Worm (Caenorhabditis elegans) whole organism, L1 larva: ENCODE data around the gene mltn-9.

Experiments
- C04F5.9 ChIP-seq: sonication (generic microtip); optimal IDR thresholded peaks from 2 replicates; lab custom pipeline; 2016; ENCODE audit warnings: missing genetic modification characterization, missing compliant biosample characterization
- F16B12.6 ChIP-seq: fragments of 150-350 bp; optimal IDR thresholded peaks from 2 replicates; lab custom pipeline; 2014; ENCODE audit warnings: missing biosample characterization, missing genetic modification characterization
- alr-1 ChIP-seq: fragments of 200-800 bp; sonication (Bioruptor generic); optimal IDR thresholded peaks from 2 replicates; lab custom pipeline; 2018; ENCODE audit warnings: borderline replicate concordance, mild to moderate bottlenecking, missing genetic modification characterization, missing compliant biosample characterization
- aly-2 ChIP-seq: fragments of 150-350 bp; optimal IDR thresholded peaks from 2 replicates; lab custom pipeline; 2014; ENCODE audit warnings: missing biosample characterization, missing genetic modification characterization
- ceh-63 ChIP-seq: fragments of 200-800 bp; sonication (Bioruptor generic); optimal IDR thresholded peaks from 2 replicates; lab custom pipeline; 2018; ENCODE audit warnings: mild to moderate bottlenecking, missing genetic modification characterization, missing compliant biosample characterization
- ceh-82 ChIP-seq, 3 experiments: fragments of 150-350 bp in 1 of 3; sonication (generic microtip) in 2 of 3; optimal IDR thresholded peaks; 2 replicates each; lab custom pipeline; 2014 to 2017; ENCODE audit warnings: missing biosample characterization in 3 of 3, missing genetic modification characterization in 3 of 3
- ceh-90 ChIP-seq: sonication (generic microtip); optimal IDR thresholded peaks from 2 replicates; lab custom pipeline; 2016; ENCODE audit warnings: missing genetic modification characterization, missing compliant biosample characterization
- ces-1 ChIP-seq: fragments of 150-350 bp; optimal IDR thresholded peaks from 2 replicates; lab custom pipeline; 2014; ENCODE audit warnings: missing biosample characterization, missing genetic modification reagents, missing genetic modification characterization
- dpl-1 ChIP-seq, 3 experiments: fragments of 150-350 bp in 2 of 3; sonication (generic microtip) in 1 of 3; optimal IDR thresholded peaks; 2 replicates each; lab custom pipeline; 2014 to 2017; ENCODE audit warnings: missing biosample characterization in 3 of 3, missing genetic modification characterization in 3 of 3, missing genetic modification reagents in 3 of 3
- dsc-1 ChIP-seq: sonication (generic microtip); optimal IDR thresholded peaks from 2 replicates; lab custom pipeline; 2016; ENCODE audit warnings: mild to moderate bottlenecking, missing genetic modification characterization, missing compliant biosample characterization
- efl-1 ChIP-seq, 4 experiments: fragments of 150-350 bp; optimal IDR thresholded peaks in 3 of 4; peaks in 1 of 4; 1 replicate in 1 of 4; 2 replicates in 3 of 4; lab custom pipeline; 2014; ENCODE audit warnings: missing biosample characterization in 2 of 4, missing genetic modification characterization in 2 of 4, missing genetic modification reagents in 2 of 4
- efl-3 ChIP-seq: fragments of 200-800 bp; sonication (Bioruptor generic); optimal IDR thresholded peaks from 2 replicates; lab custom pipeline; 2018; ENCODE audit warnings: mild to moderate bottlenecking, missing genetic modification characterization, missing compliant biosample characterization
- egl-13 ChIP-seq: sonication (generic microtip); optimal IDR thresholded peaks from 2 replicates; lab custom pipeline; 2016; ENCODE audit warnings: missing genotype, missing genetic modification reagents, missing genetic modification characterization, missing compliant biosample characterization
- egl-27 ChIP-seq, 2 experiments: fragments of 150-350 bp in 1 of 2; sonication (generic microtip); optimal IDR thresholded peaks; 3 replicates each; lab custom pipeline; 2017 to 2018; ENCODE audit warnings: missing biosample characterization in 2 of 2, missing genetic modification characterization in 2 of 2, missing genetic modification reagents in 2 of 2
- elt-3 ChIP-seq, 6 experiments: fragments of 150-350 bp in 1 of 6; sonication (generic microtip); optimal IDR thresholded peaks; 2 replicates each; lab custom pipeline; 2017 to 2018; ENCODE audit warnings: missing biosample characterization in 6 of 6, missing genetic modification characterization in 6 of 6, inconsistent platforms in 1 of 6
- ets-5 ChIP-seq: fragments of 200-800 bp; sonication (Bioruptor generic); IDR thresholded peaks from 2 replicates; pipeline ENCODE4 v1.3.6; 2022; ENCODE audit warnings: missing genetic modification characterization, missing compliant biosample characterization
- fkh-10 ChIP-seq: sonication (generic microtip); optimal IDR thresholded peaks from 2 replicates; lab custom pipeline; 2017; ENCODE audit warnings: missing biosample characterization, missing genetic modification reagents, missing genetic modification characterization
- fkh-4 ChIP-seq: sonication (generic microtip); optimal IDR thresholded peaks from 2 replicates; lab custom pipeline; 2016; ENCODE audit warnings: missing compliant biosample characterization, missing genetic modification characterization, borderline replicate concordance
- fos-1 ChIP-seq: fragments of 150-350 bp; optimal IDR thresholded peaks from 2 replicates; lab custom pipeline; 2014; ENCODE audit warnings: missing biosample characterization, missing genetic modification characterization
- hlh-4 ChIP-seq: sonication (generic microtip); optimal IDR thresholded peaks from 2 replicates; lab custom pipeline; 2016; ENCODE audit warnings: mild to moderate bottlenecking, missing genetic modification characterization, missing compliant biosample characterization
- hpl-2 ChIP-seq: fragments of 150-350 bp; optimal IDR thresholded peaks from 2 replicates; lab custom pipeline; 2014; ENCODE audit warnings: missing biosample characterization, missing genetic modification reagents, missing genetic modification characterization
- irx-1 ChIP-seq: sonication (generic microtip); optimal IDR thresholded peaks from 2 replicates; lab custom pipeline; 2016; ENCODE audit warnings: missing genetic modification characterization, missing compliant biosample characterization
- isw-1 ChIP-seq: fragments of 200-800 bp; sonication (Bioruptor generic); IDR thresholded peaks from 2 replicates; pipeline ENCODE4 v1.3.6; 2022; ENCODE audit warnings: missing genetic modification characterization, missing compliant biosample characterization
- lin-13 ChIP-seq: fragments of 150-350 bp; optimal IDR thresholded peaks from 2 replicates; lab custom pipeline; 2014; ENCODE audit warnings: missing biosample characterization, missing genetic modification reagents, missing genetic modification characterization
- lin-14 ChIP-seq: fragments of 200-800 bp; sonication (Bioruptor generic); optimal IDR thresholded peaks from 2 replicates; lab custom pipeline; 2018; ENCODE audit warnings: mild to moderate bottlenecking, missing genetic modification characterization, moderate library complexity, missing compliant biosample characterization
- lin-35 ChIP-seq, 2 experiments: fragments of 150-350 bp; optimal IDR thresholded peaks; 2 replicates each; lab custom pipeline; 2014; ENCODE audit warnings: missing biosample characterization in 2 of 2, missing genetic modification characterization in 2 of 2, missing genetic modification reagents in 2 of 2
- lin-39 ChIP-seq: fragments of 150-350 bp; optimal IDR thresholded peaks from 2 replicates; lab custom pipeline; 2014; ENCODE audit warnings: missing biosample characterization, missing genetic modification reagents, missing genetic modification characterization
- lsy-2 ChIP-seq, 2 experiments: fragments of 150-350 bp; optimal IDR thresholded peaks; 2 replicates each; lab custom pipeline; 2014; ENCODE audit warnings: missing biosample characterization in 2 of 2, missing genetic modification characterization in 2 of 2
- mdl-1 ChIP-seq, 2 experiments: fragments of 150-350 bp; optimal IDR thresholded peaks; 2 replicates each; lab custom pipeline; 2014 to 2017; ENCODE audit warnings: missing biosample characterization in 2 of 2, missing genetic modification characterization in 2 of 2, inconsistent platforms in 1 of 2
- mef-2 ChIP-seq: fragments of 150-350 bp; optimal IDR thresholded peaks from 2 replicates; lab custom pipeline; 2014; ENCODE audit warnings: missing biosample characterization, missing genetic modification characterization
- mep-1 ChIP-seq: fragments of 150-350 bp; optimal IDR thresholded peaks from 2 replicates; lab custom pipeline; 2014; ENCODE audit warnings: missing biosample characterization, missing genetic modification characterization
- nhr-20 ChIP-seq: sonication (generic microtip); optimal IDR thresholded peaks from 2 replicates; lab custom pipeline; 2016; ENCODE audit warnings: mild to moderate bottlenecking, missing genetic modification characterization, missing compliant biosample characterization
- nhr-237 ChIP-seq: fragments of 150-350 bp; optimal IDR thresholded peaks from 2 replicates; lab custom pipeline; 2014; ENCODE audit warnings: missing biosample characterization, missing genetic modification characterization
- nhr-28 ChIP-seq: fragments of 150-350 bp; optimal IDR thresholded peaks from 2 replicates; lab custom pipeline; 2014; ENCODE audit warnings: missing biosample characterization, missing genetic modification characterization
- nhr-47 ChIP-seq: sonication (generic microtip); optimal IDR thresholded peaks from 2 replicates; lab custom pipeline; 2016; ENCODE audit warnings: mild to moderate bottlenecking, missing genetic modification characterization, moderate library complexity, missing compliant biosample characterization
- nhr-76 ChIP-seq: sonication (generic microtip); optimal IDR thresholded peaks from 2 replicates; lab custom pipeline; 2017; ENCODE audit warnings: missing biosample characterization, missing genetic modification characterization
- nhr-84 ChIP-seq: sonication (generic microtip); optimal IDR thresholded peaks from 2 replicates; lab custom pipeline; 2017; ENCODE audit warnings: missing biosample characterization, missing genetic modification characterization
- pax-3 ChIP-seq: fragments of 200-800 bp; sonication (Bioruptor generic); optimal IDR thresholded peaks from 2 replicates; lab custom pipeline; 2018; ENCODE audit warnings: mild to moderate bottlenecking, missing genetic modification characterization, moderate library complexity, missing compliant biosample characterization
- pqm-1 ChIP-seq: sonication (generic microtip); optimal IDR thresholded peaks from 3 replicates; lab custom pipeline; 2017; ENCODE audit warnings: missing biosample characterization, missing genetic modification characterization
- rnt-1 ChIP-seq: sonication (generic microtip); optimal IDR thresholded peaks from 2 replicates; lab custom pipeline; 2016; ENCODE audit warnings: mild to moderate bottlenecking, missing genetic modification characterization, moderate library complexity, missing compliant biosample characterization
- snpc-4 ChIP-seq: fragments of 150-350 bp; optimal IDR thresholded peaks from 2 replicates; lab custom pipeline; 2014; ENCODE audit warnings: missing biosample characterization, missing genetic modification characterization
- snu-23 ChIP-seq: sonication (generic microtip); optimal IDR thresholded peaks from 2 replicates; lab custom pipeline; 2016; ENCODE audit warnings: missing genetic modification characterization, missing compliant biosample characterization
- sox-4 ChIP-seq: sonication (generic microtip); optimal IDR thresholded peaks from 2 replicates; lab custom pipeline; 2016; ENCODE audit warnings: missing genetic modification characterization, missing compliant biosample characterization
- sptf-1 ChIP-seq: fragments of 150-350 bp; optimal IDR thresholded peaks from 2 replicates; lab custom pipeline; 2014; ENCODE audit warnings: missing biosample characterization, missing genetic modification characterization
- tbx-2 ChIP-seq: sonication (generic microtip); optimal IDR thresholded peaks from 2 replicates; lab custom pipeline; 2016; ENCODE audit warnings: missing genetic modification characterization, missing compliant biosample characterization
- unc-62 ChIP-seq: fragments of 150-350 bp; optimal IDR thresholded peaks from 2 replicates; lab custom pipeline; 2014; ENCODE audit warnings: missing biosample characterization, missing genetic modification reagents, missing genetic modification characterization
- unc-86 ChIP-seq: sonication (generic microtip); optimal IDR thresholded peaks from 2 replicates; lab custom pipeline; 2016; ENCODE audit warnings: missing genetic modification characterization, missing compliant biosample characterization
- unc-98 ChIP-seq: fragments of 200-800 bp; sonication (Bioruptor generic); IDR thresholded peaks from 2 replicates; pipeline ENCODE4 v1.3.6; 2022; ENCODE audit warnings: missing genetic modification characterization, missing compliant biosample characterization
- vab-15 ChIP-seq: sonication (generic microtip); optimal IDR thresholded peaks from 2 replicates; lab custom pipeline; 2017; ENCODE audit warnings: missing genotype, mild to moderate bottlenecking, missing genetic modification characterization, missing compliant biosample characterization
- zag-1 ChIP-seq: fragments of 150-350 bp; optimal IDR thresholded peaks from 2 replicates; lab custom pipeline; 2014; ENCODE audit warnings: missing biosample characterization, missing genetic modification characterization
- zip-4 ChIP-seq: fragments of 200-800 bp; sonication (Bioruptor generic); optimal IDR thresholded peaks from 2 replicates; lab custom pipeline; 2018; ENCODE audit warnings: mild to moderate bottlenecking, missing genetic modification characterization, moderate library complexity, missing compliant biosample characterization
- ztf-11 ChIP-seq, 2 experiments: sonication (generic microtip); optimal IDR thresholded peaks; 2 replicates each; lab custom pipeline; 2016 to 2017; ENCODE audit warnings: missing genetic modification characterization in 2 of 2, missing biosample characterization in 1 of 2, missing compliant biosample characterization in 1 of 2
- ztf-4 ChIP-seq: fragments of 150-350 bp; optimal IDR thresholded peaks from 2 replicates; lab custom pipeline; 2014; ENCODE audit warnings: missing biosample characterization, missing genetic modification characterization

Gene mltn-9

ce11 chrII:14645290-14645689, 29.5 kb downstream of the mltn-9 start:
- TF ChIP-seq zag-1 (tag; lab: Kevin White, UChicago) (no peak), sox-4 (tag; lab: Kevin White, UChicago) (no peak), unc-86 (tag; lab: Kevin White, UChicago) (no peak), nhr-20 (peak; percentile 45), elt-3 (tag; optimal IDR thresholded peaks at IDR 0.05; lab: Kevin White, UChicago) (peak in 1 of 6 experiments; percentile 7), lin-14 (GFP tag; lab: Kevin White, UChicago) (peak; percentile 91), lin-35 (GFP tag; optimal IDR thresholded peaks at IDR 0.05; lab: Kevin White, UChicago) (peak; percentile 24 to 26), isw-1 (no peak), unc-98 (GFP tag; lab: Robert Waterston, UW) (no peak), fos-1 (tag; lab: Kevin White, UChicago) (peak; percentile 5), hlh-4 (tag; lab: Kevin White, UChicago) (no peak), lin-39 (tag; lab: Kevin White, UChicago) (peak; percentile 91), fkh-4 (tag; lab: Kevin White, UChicago) (peak; percentile 28), egl-13 (tag; lab: Kevin White, UChicago) (no peak), C04F5.9 (tag; lab: Kevin White, UChicago) (no peak), mdl-1 (tag; optimal IDR thresholded peaks at IDR 0.05; lab: Kevin White, UChicago) (peak in 1 of 2 experiments; percentile 23), egl-27 (tag; optimal IDR thresholded peaks at IDR 0.05; lab: Kevin White, UChicago) (no peak), lin-13 (no peak), irx-1 (peak; percentile 12), efl-1 (optimal IDR thresholded peaks at IDR 0.05; lab: Kevin White, UChicago) (peak; percentile 57 to 63), efl-1 (GFP tag; optimal IDR thresholded peaks at IDR 0.05 in 1 of 2; lab: Kevin White, UChicago) (peak in 1 of 2 experiments; percentile 47), unc-62 (GFP tag; lab: Kevin White, UChicago) (no peak), nhr-76 (tag; lab: Kevin White, UChicago) (no peak), snpc-4 (tag; lab: Kevin White, UChicago) (peak; percentile 74), F16B12.6 (tag; lab: Kevin White, UChicago) (no peak), lsy-2 (tag; optimal IDR thresholded peaks at IDR 0.05; lab: Kevin White, UChicago) (peak; percentile 40 to 65), hpl-2 (GFP tag; lab: Kevin White, UChicago) (no peak), ceh-90 (tag; lab: Kevin White, UChicago) (no peak), sptf-1 (tag; lab: Kevin White, UChicago) (no peak), pqm-1 (tag; lab: Kevin White, UChicago) (no peak), efl-3 (GFP tag; lab: Kevin White, UChicago) (no peak), zip-4 (GFP tag; lab: Kevin White, UChicago) (no peak), aly-2 (tag; lab: Kevin White, UChicago) (no peak), dpl-1 (GFP tag; optimal IDR thresholded peaks at IDR 0.05; lab: Kevin White, UChicago) (peak; percentile 12 to 21 (median 14)), snu-23 (GFP tag; lab: Kevin White, UChicago) (peak; percentile 68), tbx-2 (tag; lab: Kevin White, UChicago) (peak; percentile 52), nhr-237 (tag; lab: Kevin White, UChicago) (no peak), ces-1 (GFP tag; lab: Kevin White, UChicago) (no peak), mep-1 (peak; percentile 69), rnt-1 (tag; lab: Kevin White, UChicago) (peak; percentile 58), ztf-11 (tag; optimal IDR thresholded peaks at IDR 0.05; lab: Kevin White, UChicago) (no peak), pax-3 (tag; lab: Kevin White, UChicago) (no peak), alr-1 (tag; lab: Kevin White, UChicago) (no peak), vab-15 (tag; lab: Kevin White, UChicago) (no peak), nhr-84 (tag; lab: Kevin White, UChicago) (no peak), fkh-10 (GFP tag; lab: Kevin White, UChicago) (no peak), mef-2 (tag; lab: Kevin White, UChicago) (no peak), dsc-1 (tag; lab: Kevin White, UChicago) (no peak), nhr-47 (tag; lab: Kevin White, UChicago) (peak; percentile 35), ceh-82 (tag; optimal IDR thresholded peaks at IDR 0.05; lab: Kevin White, UChicago) (peak in 2 of 3 experiments; percentile 16 to 47), ztf-4 (peak; percentile 6), nhr-28 (tag; lab: Kevin White, UChicago) (no peak), ets-5 (GFP tag; lab: Robert Waterston, UW) (no peak), ceh-63 (GFP tag; lab: Kevin White, UChicago) (no peak)
